Worm (Caenorhabditis elegans) whole organism, L4 larva: ENCODE data around the gene F53F1.3.

Experiments used
- ZK546.5 ChIP-seq, 2 experiments: sonication (generic microtip); optimal IDR thresholded peaks; 2 replicates each; lab custom pipeline; 2017; ENCODE audit warnings: missing biosample characterization in 2 of 2, missing genetic modification characterization in 2 of 2
- ama-1 ChIP-seq: fragments of 150-350 bp; optimal IDR thresholded peaks from 2 replicates; lab custom pipeline; 2014; ENCODE audit warnings: inconsistent platforms, mixed read lengths
- jun-1 ChIP-seq: fragments of 150-350 bp; optimal IDR thresholded peaks from 2 replicates; lab custom pipeline; 2014; ENCODE audit warnings: missing biosample characterization, missing genetic modification reagents, missing genetic modification characterization
- lin-1 ChIP-seq: fragments of 200-800 bp; sonication (Bioruptor generic); IDR thresholded peaks from 2 replicates; pipeline ENCODE4 v1.3.6; 2022; ENCODE audit warnings: missing genetic modification reagents, missing genetic modification characterization, missing compliant biosample characterization
- nhr-102 ChIP-seq: sonication (generic microtip); optimal IDR thresholded peaks from 2 replicates; lab custom pipeline; 2016; ENCODE audit warnings: mild to moderate bottlenecking, missing genetic modification characterization, moderate library complexity, missing compliant biosample characterization
- nhr-77 ChIP-seq: fragments of 150-350 bp; optimal IDR thresholded peaks from 2 replicates; lab custom pipeline; 2014; ENCODE audit warnings: missing biosample characterization, missing genetic modification characterization
- pha-4 ChIP-seq, 2 experiments: fragments of 150-350 bp in 1 of 2; fragments of 200-800 bp in 1 of 2; sonication (Bioruptor generic) in 1 of 2; IDR thresholded peaks in 1 of 2; optimal IDR thresholded peaks in 1 of 2; 2 replicates each; pipeline versions ENCODE4 v1.3.6 to Lab custom; 2014 to 2022; ENCODE audit warnings: missing genetic modification characterization in 2 of 2, missing genetic modification reagents in 2 of 2, missing biosample characterization in 1 of 2, missing compliant biosample characterization in 1 of 2

ce11 chrV:13391378-13392258 is 16.4 kb upstream of the F53F1.3 start, which contains the start of gene somi-1:
- TF ChIP-seq lin-1 (GFP tag; lab: Robert Waterston, UW) (no peak), jun-1 (tag; lab: Kevin White, UChicago) (no peak), ama-1 (lab: Kevin White, UChicago) (no peak), nhr-77 (no peak), nhr-102 (tag; lab: Kevin White, UChicago) (no peak), ZK546.5 (tag; optimal IDR thresholded peaks at IDR 0.05; lab: Kevin White, UChicago) (no peak), pha-4 (GFP tag; IDR thresholded peaks at IDR 0.05; lab: Robert Waterston, UW) (no peak), pha-4 (tag; optimal IDR thresholded peaks at IDR 0.05; lab: Kevin White, UChicago) (no peak)
